Worm (Caenorhabditis elegans): ENCODE measurements around the gene unc-4.

Gene unc-4

DNA sequence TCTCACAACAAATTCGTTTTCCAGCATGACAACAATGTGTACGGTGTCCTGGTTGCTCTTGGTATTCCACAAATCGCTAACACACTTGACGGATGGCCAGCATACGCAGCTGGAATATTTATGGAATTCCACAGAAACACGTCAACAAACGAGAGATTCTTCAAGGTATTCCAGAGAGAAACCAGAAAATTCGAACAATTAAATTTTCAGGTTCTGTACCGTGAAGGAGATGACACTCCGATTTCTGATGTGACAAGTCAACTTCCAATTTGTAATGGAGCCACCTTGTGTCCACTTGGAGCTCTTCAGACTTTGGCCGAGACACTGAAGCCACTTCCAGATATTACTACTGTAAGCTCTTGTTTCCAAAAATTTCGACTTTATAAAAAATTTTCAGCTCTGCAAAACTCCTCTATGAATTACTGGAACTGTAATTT is 33.8 kb upstream of the unc-4 start:
- no peak for TF ChIP-seq nhr-11 (tag; optimal IDR thresholded peaks at IDR 0.05)
- no peak for TF ChIP-seq tbx-2 (tag; optimal IDR thresholded peaks at IDR 0.05)
- no peak for TF ChIP-seq dve-1 (tag; optimal IDR thresholded peaks at IDR 0.05)
- no peak for TF ChIP-seq tbx-7 (tag; optimal IDR thresholded peaks at IDR 0.05)
- TF ChIP-seq hlh-13 (GFP tag; optimal IDR thresholded peaks at IDR 0.05): no peak
- TF ChIP-seq ceh-18 (tag; optimal IDR thresholded peaks at IDR 0.05): no peak
- TF ChIP-seq C38D4.7 (GFP tag; optimal IDR thresholded peaks at IDR 0.05): no peak
- TF ChIP-seq hlh-8 (tag; optimal IDR thresholded peaks at IDR 0.05): no peak
- TF ChIP-seq ztf-16 (tag; optimal IDR thresholded peaks at IDR 0.05): no peak
- no peak for TF ChIP-seq npax-4 (tag; optimal IDR thresholded peaks at IDR 0.05)
- no peak for TF ChIP-seq lim-6 (tag; optimal IDR thresholded peaks at IDR 0.05)
- TF ChIP-seq unc-42 (tag; optimal IDR thresholded peaks at IDR 0.05): no peak

DNA sequence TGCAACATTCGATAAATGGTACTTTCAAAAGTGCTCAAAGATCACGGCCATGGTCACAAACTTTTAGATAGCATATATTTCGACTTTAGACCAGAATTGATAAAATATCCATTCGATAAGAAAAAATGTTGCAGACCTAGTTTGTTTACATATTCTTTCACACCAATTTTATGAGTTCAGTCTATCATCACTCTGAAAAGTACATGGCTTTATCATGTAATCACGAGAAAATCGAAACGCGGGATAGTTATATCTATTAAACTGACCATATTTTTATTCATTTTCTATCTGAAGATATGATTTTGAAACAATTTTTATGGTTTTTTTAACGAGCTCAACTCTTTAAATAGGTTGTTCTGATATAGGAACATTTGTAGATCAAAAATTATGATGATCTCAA is 31.3 kb upstream of the unc-4 start, which contains the start of gene pho-11:
Gene pho-11 (plus strand): TSS at position 374 of the 400 bp plus-strand sequence.
- TF ChIP-seq elt-2 (tag; optimal IDR thresholded peaks at IDR 0.05) (peak; percentile 14), ceh-2 (tag; optimal IDR thresholded peaks at IDR 0.05) (no peak), pat-9 (tag; optimal IDR thresholded peaks at IDR 0.05) (no peak), zip-5 (tag; optimal IDR thresholded peaks at IDR 0.05) (no peak), lim-6 (tag; optimal IDR thresholded peaks at IDR 0.05) (no peak)

DNA sequence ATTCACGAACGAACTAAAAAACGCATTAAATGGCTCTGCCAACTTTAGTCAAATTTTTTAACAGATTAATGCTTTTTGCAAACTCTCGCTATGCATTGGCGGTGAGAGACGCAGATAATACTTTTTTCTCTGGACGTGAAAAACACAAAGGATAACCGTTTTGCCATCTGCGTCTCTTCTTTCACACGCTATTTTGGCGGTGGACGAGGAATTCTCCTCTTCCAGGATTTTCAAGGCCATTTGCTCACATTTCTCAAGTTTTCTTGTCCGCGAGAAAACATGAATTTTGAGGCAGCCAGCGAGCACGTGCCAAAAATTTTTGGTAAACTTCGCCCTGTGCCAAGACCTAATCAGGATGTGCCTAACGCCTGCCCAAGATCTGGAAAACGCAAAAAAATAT is 30.8 kb upstream of the unc-4 start:
- TF ChIP-seq fkh-6 (tag; optimal IDR thresholded peaks at IDR 0.05) (no peak), ceh-30 (tag; optimal IDR thresholded peaks at IDR 0.05) (no peak), ceh-9 (tag; optimal IDR thresholded peaks at IDR 0.05) (no peak), ref-2 (tag; optimal IDR thresholded peaks at IDR 0.05) (peak; percentile 36), unc-42 (tag; optimal IDR thresholded peaks at IDR 0.05) (no peak), ama-1 (optimal IDR thresholded peaks at IDR 0.05) (no peak), nfya-1 (tag; optimal IDR thresholded peaks at IDR 0.05) (no peak), T23F11.4 (GFP tag; optimal IDR thresholded peaks at IDR 0.05) (no peak), ceh-2 (tag; optimal IDR thresholded peaks at IDR 0.05) (peak; percentile 22), odd-2 (tag; optimal IDR thresholded peaks at IDR 0.05) (no peak), ceh-6 (GFP tag; optimal IDR thresholded peaks at IDR 0.05) (no peak), dmd-4 (tag; optimal IDR thresholded peaks at IDR 0.05; ENCODE audit: borderline replicate concordance) (no peak), unc-86 (tag; optimal IDR thresholded peaks at IDR 0.05) (no peak), pax-1 (tag; optimal IDR thresholded peaks at IDR 0.05) (no peak), ceh-31 (tag; optimal IDR thresholded peaks at IDR 0.05) (peak; percentile 67), gmeb-2 (tag; optimal IDR thresholded peaks at IDR 0.05) (no peak), syd-9 (tag; optimal IDR thresholded peaks at IDR 0.05) (no peak), mec-3 (tag; optimal IDR thresholded peaks at IDR 0.05; ENCODE audit: borderline replicate concordance) (no peak), sox-2 (GFP tag; IDR thresholded peaks at IDR 0.05) (no peak), tbx-7 (tag; optimal IDR thresholded peaks at IDR 0.05) (peak; percentile 27), sox-4 (tag; optimal IDR thresholded peaks at IDR 0.05) (no peak), tbx-2 (tag; optimal IDR thresholded peaks at IDR 0.05) (peak; percentile 67), nhr-232 (tag; optimal IDR thresholded peaks at IDR 0.05) (no peak), C08G9.2 (tag; optimal IDR thresholded peaks at IDR 0.05) (peak; percentile 55), fkh-10 (GFP tag; optimal IDR thresholded peaks at IDR 0.05) (no peak), Y22D7AL.16 (tag; optimal IDR thresholded peaks at IDR 0.05) (no peak), dve-1 (tag; optimal IDR thresholded peaks at IDR 0.05) (no peak), zip-5 (tag; optimal IDR thresholded peaks at IDR 0.05) (no peak), hlh-15 (tag; optimal IDR thresholded peaks at IDR 0.05) (no peak), ceh-18 (tag; optimal IDR thresholded peaks at IDR 0.05) (peak; percentile 4), unc-55 (GFP tag; optimal IDR thresholded peaks at IDR 0.05) (no peak), pros-1 (tag; optimal IDR thresholded peaks at IDR 0.05) (no peak), ceh-34 (tag; optimal IDR thresholded peaks at IDR 0.05) (no peak), pha-4 (tag; optimal IDR thresholded peaks at IDR 0.05) (no peak), pha-2 (tag; optimal IDR thresholded peaks at IDR 0.05) (no peak), npax-4 (tag; optimal IDR thresholded peaks at IDR 0.05) (no peak), ahr-1 (tag; optimal IDR thresholded peaks at IDR 0.05) (no peak), unc-3 (GFP tag; conservative IDR thresholded peaks at IDR 0.05) (no peak), unc-3 (tag; optimal IDR thresholded peaks at IDR 0.05) (no peak), ets-4 (tag; optimal IDR thresholded peaks at IDR 0.05) (peak; percentile 40), hlh-6 (tag; optimal IDR thresholded peaks at IDR 0.05) (no peak)

Data from whole organism, late embryonic.